Fruit fly (Drosophila melanogaster) S2 (cell line): ENCODE measurements around the gene SdhD.

Experiments used
- CG8478 ChIP-seq: fragments of >200 bp; optimal IDR thresholded peaks from 2 replicates; lab custom pipeline; 2018
- CTCF ChIP-seq, 2 experiments: fragments of >200 bp; optimal IDR thresholded peaks; 2 replicates each; lab custom pipeline; 2018

DNA sequence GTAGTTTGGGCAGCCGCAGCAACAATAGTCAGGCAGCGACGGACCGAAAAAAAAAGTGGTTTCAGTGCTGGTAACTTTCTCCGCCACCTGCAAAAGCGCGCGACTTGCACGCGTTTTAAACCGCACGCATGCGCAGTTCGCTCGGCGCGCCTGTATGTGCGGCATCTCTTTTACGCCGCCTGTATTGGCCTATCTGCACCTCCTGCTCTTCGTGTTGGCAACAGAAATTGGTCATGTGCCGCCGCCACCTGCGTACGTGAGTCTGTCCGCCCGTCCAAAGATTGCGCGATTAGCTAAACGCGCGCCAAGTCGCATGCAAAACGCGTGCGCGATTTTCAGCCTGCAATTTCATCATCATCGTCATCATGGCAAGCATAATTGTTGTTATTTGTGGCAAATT, 24.8 kb downstream of the SdhD start:
- TF ChIP-seq CTCF (optimal IDR thresholded peaks at IDR 0.05; lab: Kevin White, UChicago) (no peak), CG8478 (no peak)
